ENCODE assay signal across 5 fruit fly cellular contexts in the genomic region with DNA sequence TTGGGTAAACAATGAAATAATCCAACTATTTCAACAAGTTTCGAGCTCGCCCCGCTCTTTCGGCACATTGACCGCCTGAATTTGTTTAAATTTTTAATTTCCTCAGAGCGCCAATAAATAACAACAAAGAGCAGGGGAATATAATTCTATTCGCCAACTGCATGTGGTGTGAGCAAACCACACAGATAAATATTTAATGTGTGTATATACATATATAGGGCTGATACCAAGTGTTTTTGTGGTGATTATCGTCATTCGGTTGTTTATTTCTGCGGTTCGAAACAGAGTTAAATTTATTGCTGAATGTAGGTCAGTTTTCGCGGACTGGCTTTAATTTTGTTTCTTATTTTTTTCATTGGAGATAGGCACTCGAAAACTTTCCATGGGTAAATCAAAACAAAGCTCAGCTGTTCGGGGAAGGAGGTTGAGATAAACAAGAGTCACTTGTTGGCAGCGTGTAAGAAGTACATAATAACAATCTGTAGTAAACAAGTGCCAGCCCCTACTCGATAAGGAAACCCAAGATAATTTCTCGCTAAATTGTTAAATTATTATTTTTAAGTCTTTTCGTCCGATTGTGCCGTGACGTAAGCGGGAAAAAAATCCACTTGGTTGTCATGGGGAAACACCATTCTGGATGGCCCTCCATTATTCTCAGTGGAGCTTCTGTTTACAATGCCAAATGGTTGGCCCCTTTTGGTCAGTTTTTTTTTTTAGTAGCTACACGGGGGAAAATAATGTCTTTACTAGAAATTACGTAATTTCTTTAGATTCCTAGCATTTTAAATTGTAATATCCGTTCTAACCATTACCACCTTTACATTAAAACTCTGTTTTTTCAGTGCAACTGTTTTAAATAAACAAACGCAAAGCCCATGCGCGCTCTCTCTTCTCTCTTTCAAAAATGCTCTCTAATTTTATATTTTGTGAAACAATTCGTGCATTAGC.
A peak's percentile ranks its signal among the peaks of the same experiment; 100 is the strongest.
TF ChIP-seq lines count a peak whose summit lies in the region.

No protein-coding gene starts in this region.

TF ChIP-seq in whole organism, adult, 20 proteins besides CTCF, POLR2A, EP300 and RAD21 (continued from another document):
- TF ChIP-seq cnc (optimal IDR thresholded peaks at IDR 0.05; lab: Kevin White, UChicago) = no peak
- TF ChIP-seq Mnt (GFP tag; optimal IDR thresholded peaks at IDR 0.05; lab: Kevin White, UChicago) = no peak
- no peak for TF ChIP-seq bab1 (GFP tag; optimal IDR thresholded peaks at IDR 0.05; lab: Kevin White, UChicago)
- TF ChIP-seq cic (GFP tag; optimal IDR thresholded peaks at IDR 0.05; lab: Kevin White, UChicago) = peak; percentile 88

TF ChIP-seq in whole organism, embryonic, 481 proteins besides CTCF, POLR2A, EP300 and RAD21 (continued from another document and continues in another):
- TF ChIP-seq schlank (tag; optimal IDR thresholded peaks at IDR 0.05; lab: Kevin White, UChicago) (no peak), Chrac-16 (GFP tag; optimal IDR thresholded peaks at IDR 0.05; lab: Kevin White, UChicago) (no peak), Dip3 (GFP tag; optimal IDR thresholded peaks at IDR 0.05; lab: Kevin White, UChicago) (peak; percentile 43), D (optimal IDR thresholded peaks at IDR 0.05; lab: Kevin White, UChicago) (no peak), D (GFP tag; optimal IDR thresholded peaks at IDR 0.05; lab: Kevin White, UChicago) (no peak), lbe (GFP tag; optimal IDR thresholded peaks at IDR 0.05; lab: Kevin White, UChicago) (no peak), CG17328 (GFP tag; IDR thresholded peaks at IDR 0.05; lab: Robert Waterston, UW) (peak; percentile 67), CG15696 (tag; optimal IDR thresholded peaks at IDR 0.05; lab: Kevin White, UChicago) (peak; percentile 1), zen (tag; optimal IDR thresholded peaks at IDR 0.05; lab: Kevin White, UChicago) (no peak), Vsx1 (GFP tag; optimal IDR thresholded peaks at IDR 0.05; lab: Kevin White, UChicago) (no peak), CG17912 (GFP tag; optimal IDR thresholded peaks at IDR 0.05; lab: Kevin White, UChicago) (no peak), Sox100B (GFP tag; optimal IDR thresholded peaks at IDR 0.05; lab: Kevin White, UChicago) (peak; percentile 55), yki (optimal IDR thresholded peaks at IDR 0.05; lab: Kevin White, UChicago) (no peak), lov (optimal IDR thresholded peaks at IDR 0.05; lab: Kevin White, UChicago) (no peak), lov (GFP tag; IDR thresholded peaks at IDR 0.05; lab: Robert Waterston, UW) (no peak), CG13775 (GFP tag; optimal IDR thresholded peaks at IDR 0.05; lab: Kevin White, UChicago) (peak; percentile 41), tup (GFP tag; optimal IDR thresholded peaks at IDR 0.05; lab: Kevin White, UChicago) (no peak), CG8924 (tag; optimal IDR thresholded peaks at IDR 0.05; lab: Kevin White, UChicago) (no peak), NfI (GFP tag; optimal IDR thresholded peaks at IDR 0.05; lab: Kevin White, UChicago) (peak; percentile 47), D19A (tag; optimal IDR thresholded peaks at IDR 0.05; lab: Kevin White, UChicago) (no peak), CG10543 (GFP tag; optimal IDR thresholded peaks at IDR 0.05; lab: Kevin White, UChicago) (no peak), Ets97D (GFP tag; optimal IDR thresholded peaks at IDR 0.05; lab: Kevin White, UChicago) (no peak), so (GFP tag; IDR thresholded peaks at IDR 0.05; lab: Robert Waterston, UW) (no peak; the same call in 2 of the 3 replicates), CG14860 (GFP tag; IDR thresholded peaks at IDR 0.05; lab: Robert Waterston, UW; ENCODE audit: partially characterized antibody) (no peak), CG12236 (GFP tag; optimal IDR thresholded peaks at IDR 0.05; lab: Kevin White, UChicago) (peak; percentile 29), CG6765 (GFP tag; optimal IDR thresholded peaks at IDR 0.05; lab: Kevin White, UChicago) (peak; percentile 10), luna (GFP tag; optimal IDR thresholded peaks at IDR 0.05; lab: Kevin White, UChicago) (peak; percentile 41), CG7372 (GFP tag; IDR thresholded peaks at IDR 0.05; lab: Robert Waterston, UW) (peak; percentile 26; the same call in 1 of the 2 replicates), CG2889 (GFP tag; IDR thresholded peaks at IDR 0.05; lab: Robert Waterston, UW) (peak; percentile 71)

TF ChIP-seq in whole organism, prepupa, 60 proteins besides CTCF, POLR2A, EP300 and RAD21 (continued from another document and continues in another):
- TF ChIP-seq acj6 (GFP tag; optimal IDR thresholded peaks at IDR 0.05; lab: Kevin White, UChicago) (peak; percentile 24), CG8632 (GFP tag; optimal IDR thresholded peaks at IDR 0.05; lab: Kevin White, UChicago) (peak; percentile 2), CG6808 (GFP tag; optimal IDR thresholded peaks at IDR 0.05; lab: Kevin White, UChicago) (peak; percentile 10), cyc (GFP tag; optimal IDR thresholded peaks at IDR 0.05; lab: Kevin White, UChicago) (no peak), pdm3 (GFP tag; optimal IDR thresholded peaks at IDR 0.05; lab: Kevin White, UChicago) (peak; percentile 41), esn (GFP tag; optimal IDR thresholded peaks at IDR 0.05; lab: Kevin White, UChicago) (peak; percentile 50), dac (GFP tag; optimal IDR thresholded peaks at IDR 0.05; lab: Kevin White, UChicago) (no peak), spab (GFP tag; optimal IDR thresholded peaks at IDR 0.05; lab: Kevin White, UChicago) (no peak), CG6276 (GFP tag; optimal IDR thresholded peaks at IDR 0.05; lab: Kevin White, UChicago) (peak; percentile 16), lz (GFP tag; optimal IDR thresholded peaks at IDR 0.05; lab: Kevin White, UChicago) (peak; percentile 38), CG1621 (tag; optimal IDR thresholded peaks at IDR 0.05; lab: Kevin White, UChicago) (no peak), Smox (GFP tag; optimal IDR thresholded peaks at IDR 0.05; lab: Kevin White, UChicago) (peak; percentile 38), salr (GFP tag; optimal IDR thresholded peaks at IDR 0.05; lab: Kevin White, UChicago) (peak in 1 of 2 experiments; percentile 36), CG6163 (GFP tag; IDR thresholded peaks at IDR 0.05; lab: Robert Waterston, UW) (peak; percentile 68), dsx (GFP tag; optimal IDR thresholded peaks at IDR 0.05; lab: Kevin White, UChicago; ENCODE audit: poor library complexity, severe bottlenecking) (no peak), vri (GFP tag; optimal IDR thresholded peaks at IDR 0.05; lab: Kevin White, UChicago) (peak; percentile 62), OdsH (GFP tag; optimal IDR thresholded peaks at IDR 0.05; lab: Kevin White, UChicago) (peak; percentile 50), Met (GFP tag; optimal IDR thresholded peaks at IDR 0.05; lab: Kevin White, UChicago) (peak; percentile 54), achi (GFP tag; optimal IDR thresholded peaks at IDR 0.05; lab: Kevin White, UChicago) (peak; percentile 21), ss (GFP tag; optimal IDR thresholded peaks at IDR 0.05; lab: Kevin White, UChicago) (peak in 1 of 2 experiments; percentile 26), CG3919 (GFP tag; optimal IDR thresholded peaks at IDR 0.05; lab: Kevin White, UChicago) (peak; percentile 26), CG8119 (GFP tag; IDR thresholded peaks at IDR 0.05; lab: Robert Waterston, UW) (peak; percentile 52; the same call in 2 of the 3 replicates), CG7368 (GFP tag; optimal IDR thresholded peaks at IDR 0.05; lab: Kevin White, UChicago) (peak; percentile 25), Gug (GFP tag; IDR thresholded peaks at IDR 0.05; lab: Robert Waterston, UW) (peak; percentile 53), fd59A (GFP tag; optimal IDR thresholded peaks at IDR 0.05; lab: Kevin White, UChicago) (peak; percentile 40), Sox14 (GFP tag; optimal IDR thresholded peaks at IDR 0.05; lab: Kevin White, UChicago) (peak; percentile 6), Hr39 (GFP tag; optimal IDR thresholded peaks at IDR 0.05; lab: Kevin White, UChicago) (peak; percentile 34), Lpt (GFP tag; optimal IDR thresholded peaks at IDR 0.05; lab: Kevin White, UChicago) (no peak), eg (GFP tag; IDR thresholded peaks at IDR 0.05; lab: Robert Waterston, UW) (peak; percentile 65; the same call in 1 of the 3 replicates)

TF ChIP-seq in whole organism, pupa, 21 proteins besides CTCF, POLR2A, EP300 and RAD21 (continued from another document):
- TF ChIP-seq CG17806 (tag; optimal IDR thresholded peaks at IDR 0.05; lab: Kevin White, UChicago) (peak; percentile 24), CG4496 (GFP tag; IDR thresholded peaks at IDR 0.05; lab: Robert Waterston, UW) (peak; percentile 61), CG13204 (GFP tag; optimal IDR thresholded peaks at IDR 0.05; lab: Kevin White, UChicago) (no peak), CG15710 (tag; optimal IDR thresholded peaks at IDR 0.05; lab: Kevin White, UChicago) (no peak)

TF ChIP-seq in whole organism, wandering third instar larva, 38 proteins besides CTCF, POLR2A, EP300 and RAD21 (continued from another document):
- TF ChIP-seq rgr (GFP tag; optimal IDR thresholded peaks at IDR 0.05; lab: Kevin White, UChicago) (peak; percentile 45), Hr78 (GFP tag; optimal IDR thresholded peaks at IDR 0.05; lab: Kevin White, UChicago) (no peak), jim (GFP tag; optimal IDR thresholded peaks at IDR 0.05; lab: Kevin White, UChicago) (no peak), usp (GFP tag; optimal IDR thresholded peaks at IDR 0.05; lab: Kevin White, UChicago) (no peak)
TF ChIP-seq in whole organism, wandering third instar larva: peak in this region for 11.
